Fruit fly (Drosophila melanogaster) whole organism, embryonic: Measurements from ENCODE around the gene gukh.

Source experiments
- Aef1 ChIP-seq: fragments of 200-800 bp; sonication (Bioruptor generic); IDR thresholded peaks from 3 replicates; pipeline ENCODE4 v1.3.6; 2022; ENCODE audit warnings: missing biosample characterization, missing genetic modification characterization
- Atf6 ChIP-seq: fragments of 200-800 bp; sonication (Bioruptor generic); IDR thresholded peaks from 2 replicates; pipeline ENCODE4 v1.3.6; 2022; ENCODE audit warnings: missing biosample characterization, missing genetic modification characterization
- CG10979 ChIP-seq: fragments of 200-800 bp; sonication (Bioruptor generic); optimal IDR thresholded peaks from 2 replicates; lab custom pipeline; 2018; ENCODE audit warnings: missing biosample characterization, mild to moderate bottlenecking, missing genetic modification characterization, moderate library complexity
- CG11504 ChIP-seq: fragments of 200-800 bp; sonication (Bioruptor generic); optimal IDR thresholded peaks from 3 replicates; lab custom pipeline; 2019; ENCODE audit warnings: missing biosample characterization, mild to moderate bottlenecking, missing genetic modification characterization, moderate library complexity
- CG12299 ChIP-seq: fragments of 200-800 bp; sonication (Bioruptor generic); optimal IDR thresholded peaks from 2 replicates; lab custom pipeline; 2018; ENCODE audit warnings: missing biosample characterization, mild to moderate bottlenecking, missing genetic modification characterization
- CG12769 ChIP-seq: fragments of 200-800 bp; sonication (Bioruptor generic); optimal IDR thresholded peaks from 2 replicates; lab custom pipeline; 2019; ENCODE audit warnings: missing biosample characterization, mild to moderate bottlenecking, missing genetic modification characterization, moderate library complexity
- CG16815 ChIP-seq: fragments of 200-800 bp; sonication (Bioruptor generic); optimal IDR thresholded peaks from 3 replicates; lab custom pipeline; 2017; ENCODE audit warnings: missing biosample characterization, mild to moderate bottlenecking, missing genetic modification characterization
- CG17359 ChIP-seq: fragments of 200-800 bp; sonication (Bioruptor generic); optimal IDR thresholded peaks from 3 replicates; lab custom pipeline; 2018; ENCODE audit warnings: missing biosample characterization, mild to moderate bottlenecking, missing genetic modification characterization, moderate library complexity
- CG18599 ChIP-seq: fragments of 200-800 bp; sonication (Bioruptor generic); optimal IDR thresholded peaks from 3 replicates; lab custom pipeline; 2017; ENCODE audit warnings: missing biosample characterization, missing genetic modification characterization, mild to moderate bottlenecking, moderate library complexity, missing genetic modification reagents
- CG18619 ChIP-seq: fragments of 200-800 bp; sonication (Bioruptor generic); optimal IDR thresholded peaks from 3 replicates; lab custom pipeline; 2017; ENCODE audit warnings: missing biosample characterization, mild to moderate bottlenecking, missing genetic modification characterization
- CG2678 ChIP-seq: fragments of 200-800 bp; sonication (Bioruptor generic); optimal IDR thresholded peaks from 3 replicates; lab custom pipeline; 2019; ENCODE audit warnings: missing biosample characterization, mild to moderate bottlenecking, missing genetic modification characterization, moderate library complexity
- CG34376 ChIP-seq: fragments of 200-800 bp; sonication (Bioruptor generic); optimal IDR thresholded peaks from 2 replicates; lab custom pipeline; 2018; ENCODE audit warnings: missing biosample characterization, mild to moderate bottlenecking, missing genetic modification characterization
- CG3847 ChIP-seq: fragments of 200-800 bp; sonication (Bioruptor generic); IDR thresholded peaks from 2 replicates; pipeline ENCODE4 v1.3.6; 2022; ENCODE audit warnings: missing biosample characterization, missing genetic modification characterization
- CG8944 ChIP-seq: fragments of 200-800 bp; sonication (Bioruptor generic); optimal IDR thresholded peaks from 3 replicates; lab custom pipeline; 2016; ENCODE audit warnings: missing biosample characterization, missing genetic modification characterization
- CG9817 ChIP-seq: fragments of 200-800 bp; sonication (Bioruptor generic); optimal IDR thresholded peaks from 2 replicates; lab custom pipeline; 2018; ENCODE audit warnings: missing biosample characterization, mild to moderate bottlenecking, missing genetic modification characterization, moderate library complexity
- CHES-1-like ChIP-seq: fragments of 200-800 bp; sonication (Bioruptor generic); optimal IDR thresholded peaks from 2 replicates; lab custom pipeline; 2016; ENCODE audit warnings: missing biosample characterization, missing genetic modification characterization
- Deaf1 ChIP-seq: fragments of 200-800 bp; optimal IDR thresholded peaks from 3 replicates; lab custom pipeline; 2019; ENCODE audit warnings: missing biosample characterization, mild to moderate bottlenecking, missing genetic modification characterization, moderate library complexity
- Dip3 ChIP-seq: fragments of 200-800 bp; sonication (Bioruptor generic); optimal IDR thresholded peaks from 3 replicates; lab custom pipeline; 2016; ENCODE audit warnings: missing biosample characterization, missing genetic modification characterization
- Dref ChIP-seq: fragments of 200-800 bp; sonication (Bioruptor generic); IDR thresholded peaks from 2 replicates; pipeline ENCODE4 v1.3.6; 2022; ENCODE audit warnings: missing biosample characterization, missing genetic modification characterization
- Fer3 ChIP-seq: fragments of 200-800 bp; sonication (Bioruptor generic); optimal IDR thresholded peaks from 2 replicates; lab custom pipeline; 2018; ENCODE audit warnings: missing biosample characterization, mild to moderate bottlenecking, missing genetic modification characterization, moderate library complexity
- Hey ChIP-seq: fragments of 200-800 bp; sonication (Bioruptor generic); optimal IDR thresholded peaks from 3 replicates; lab custom pipeline; 2018; ENCODE audit warnings: missing biosample characterization, mild to moderate bottlenecking, missing genetic modification characterization
- Max ChIP-seq: fragments of 200-800 bp; sonication (Bioruptor generic); optimal IDR thresholded peaks from 2 replicates; lab custom pipeline; 2016; ENCODE audit warnings: missing biosample characterization, mild to moderate bottlenecking, missing genetic modification characterization
- Meics ChIP-seq: fragments of 200-800 bp; sonication (Bioruptor generic); optimal IDR thresholded peaks from 2 replicates; lab custom pipeline; 2017; ENCODE audit warnings: missing biosample characterization, mild to moderate bottlenecking, missing genetic modification characterization
- Oli ChIP-seq: fragments of 200-800 bp; sonication (Bioruptor generic); optimal IDR thresholded peaks from 2 replicates; lab custom pipeline; 2018; ENCODE audit warnings: missing biosample characterization, mild to moderate bottlenecking, missing genetic modification characterization, moderate library complexity
- PHDP ChIP-seq: fragments of 200-800 bp; sonication (Bioruptor generic); optimal IDR thresholded peaks from 3 replicates; lab custom pipeline; 2018; ENCODE audit warnings: missing biosample characterization, mild to moderate bottlenecking, missing genetic modification characterization, moderate library complexity
- Side ChIP-seq: fragments of 200-800 bp; sonication (Bioruptor generic); optimal IDR thresholded peaks from 2 replicates; lab custom pipeline; 2016; ENCODE audit warnings: missing biosample characterization, missing genetic modification characterization
- Sox100B ChIP-seq: fragments of 200-800 bp; sonication (Bioruptor generic); optimal IDR thresholded peaks from 3 replicates; lab custom pipeline; 2018; ENCODE audit warnings: missing biosample characterization, mild to moderate bottlenecking, missing genetic modification characterization
- Sox102F ChIP-seq: fragments of 200-800 bp; sonication (Bioruptor generic); optimal IDR thresholded peaks from 2 replicates; lab custom pipeline; 2018; ENCODE audit warnings: missing biosample characterization, mild to moderate bottlenecking, missing genetic modification characterization, moderate library complexity
- Usf ChIP-seq: fragments of 200-800 bp; sonication (Bioruptor generic); optimal IDR thresholded peaks from 2 replicates; lab custom pipeline; 2017; ENCODE audit warnings: missing genotype, missing biosample characterization, missing genetic modification characterization
- bigmax ChIP-seq: fragments of 200-800 bp; sonication (Bioruptor generic); optimal IDR thresholded peaks from 2 replicates; lab custom pipeline; 2018; ENCODE audit warnings: missing biosample characterization, mild to moderate bottlenecking, missing genetic modification characterization
- cato ChIP-seq: fragments of 200-800 bp; sonication (Bioruptor generic); optimal IDR thresholded peaks from 2 replicates; lab custom pipeline; 2016; ENCODE audit warnings: missing biosample characterization, missing genetic modification characterization, borderline replicate concordance
- ci ChIP-seq: fragments of 200-800 bp; sonication (Bioruptor generic); IDR thresholded peaks from 3 replicates; pipeline ENCODE4 v1.3.6; 2022; ENCODE audit warnings: missing biosample characterization, missing genetic modification characterization
- dysf ChIP-seq: fragments of 200-800 bp; sonication (Bioruptor generic); IDR thresholded peaks from 3 replicates; pipeline ENCODE4 v1.3.6; 2022; ENCODE audit warnings: missing biosample characterization, missing genetic modification characterization
- fd3F ChIP-seq: fragments of 200-800 bp; sonication (Bioruptor generic); optimal IDR thresholded peaks from 2 replicates; lab custom pipeline; 2018; ENCODE audit warnings: missing biosample characterization, mild to moderate bottlenecking, missing genetic modification characterization, moderate library complexity
- gem ChIP-seq: fragments of 200-800 bp; sonication (Bioruptor generic); optimal IDR thresholded peaks from 2 replicates; lab custom pipeline; 2019; ENCODE audit warnings: missing biosample characterization, mild to moderate bottlenecking, missing genetic modification characterization, moderate library complexity
- pan ChIP-seq, 4 experiments: fragments of >200 bp in 3 of 4; fragments of 200-800 bp in 1 of 4; sonication (Bioruptor generic) in 1 of 4; optimal IDR thresholded peaks in 3 of 4; IDR thresholded peaks in 1 of 4; 2 replicates each; pipeline versions ENCODE4 v1.3.6 to Lab custom; 2017 to 2022; ENCODE audit warnings: missing biosample characterization in 2 of 4, missing genetic modification characterization in 2 of 4, mixed read lengths in 1 of 4
- pho ChIP-seq: fragments of 200-800 bp; sonication (Bioruptor generic); optimal IDR thresholded peaks from 2 replicates; lab custom pipeline; 2016; ENCODE audit warnings: missing biosample characterization, missing genetic modification characterization
- phol ChIP-seq: fragments of 200-800 bp; sonication (Bioruptor generic); optimal IDR thresholded peaks from 3 replicates; lab custom pipeline; 2018; ENCODE audit warnings: missing biosample characterization, mild to moderate bottlenecking, missing genetic modification characterization, moderate library complexity
- pnt ChIP-seq: fragments of 200-800 bp; sonication (Bioruptor generic); optimal IDR thresholded peaks from 3 replicates; lab custom pipeline; 2016; ENCODE audit warnings: missing biosample characterization, missing genetic modification characterization
- prd ChIP-seq, 3 experiments: fragments of >200 bp in 2 of 3; fragments of 200-800 bp in 1 of 3; sonication (Bioruptor generic) in 1 of 3; optimal IDR thresholded peaks in 2 of 3; IDR thresholded peaks in 1 of 3; 2 replicates in 2 of 3; 3 replicates in 1 of 3; pipeline versions ENCODE4 v1.3.6 to Lab custom; 2017 to 2022; ENCODE audit warnings: missing biosample characterization in 1 of 3, missing genetic modification characterization in 1 of 3
- repo ChIP-seq: fragments of 200-800 bp; sonication (Bioruptor generic); optimal IDR thresholded peaks from 2 replicates; lab custom pipeline; 2016; ENCODE audit warnings: missing biosample characterization, missing genetic modification characterization
- ro ChIP-seq: fragments of 200-800 bp; sonication (Bioruptor generic); IDR thresholded peaks from 2 replicates; pipeline ENCODE4 v1.3.6; 2022; ENCODE audit warnings: missing biosample characterization, missing genetic modification characterization
- sug ChIP-seq: fragments of 200-800 bp; optimal IDR thresholded peaks from 2 replicates; lab custom pipeline; 2019; ENCODE audit warnings: missing biosample characterization, mild to moderate bottlenecking, missing genetic modification characterization, moderate library complexity
- tna ChIP-seq: fragments of 200-800 bp; sonication (Bioruptor generic); IDR thresholded peaks from 2 replicates; pipeline ENCODE4 v1.3.6; 2022; ENCODE audit warnings: missing biosample characterization, missing genetic modification characterization; ENCODE audit not compliant: partially characterized antibody
- unpg ChIP-seq: fragments of 200-800 bp; sonication (Bioruptor generic); optimal IDR thresholded peaks from 3 replicates; lab custom pipeline; 2018; ENCODE audit warnings: missing biosample characterization, mild to moderate bottlenecking, missing genetic modification characterization, moderate library complexity
- vnd ChIP-seq: fragments of 200-800 bp; sonication (Bioruptor generic); IDR thresholded peaks from 3 replicates; pipeline ENCODE4 v1.3.6; 2022; ENCODE audit warnings: missing biosample characterization, missing genetic modification characterization; ENCODE audit not compliant: partially characterized antibody
- vvl ChIP-seq: fragments of 200-800 bp; sonication (Bioruptor generic); IDR thresholded peaks from 2 replicates; pipeline ENCODE4 v1.3.6; 2022; ENCODE audit warnings: missing biosample characterization, missing genetic modification characterization

gukh gene

DNA sequence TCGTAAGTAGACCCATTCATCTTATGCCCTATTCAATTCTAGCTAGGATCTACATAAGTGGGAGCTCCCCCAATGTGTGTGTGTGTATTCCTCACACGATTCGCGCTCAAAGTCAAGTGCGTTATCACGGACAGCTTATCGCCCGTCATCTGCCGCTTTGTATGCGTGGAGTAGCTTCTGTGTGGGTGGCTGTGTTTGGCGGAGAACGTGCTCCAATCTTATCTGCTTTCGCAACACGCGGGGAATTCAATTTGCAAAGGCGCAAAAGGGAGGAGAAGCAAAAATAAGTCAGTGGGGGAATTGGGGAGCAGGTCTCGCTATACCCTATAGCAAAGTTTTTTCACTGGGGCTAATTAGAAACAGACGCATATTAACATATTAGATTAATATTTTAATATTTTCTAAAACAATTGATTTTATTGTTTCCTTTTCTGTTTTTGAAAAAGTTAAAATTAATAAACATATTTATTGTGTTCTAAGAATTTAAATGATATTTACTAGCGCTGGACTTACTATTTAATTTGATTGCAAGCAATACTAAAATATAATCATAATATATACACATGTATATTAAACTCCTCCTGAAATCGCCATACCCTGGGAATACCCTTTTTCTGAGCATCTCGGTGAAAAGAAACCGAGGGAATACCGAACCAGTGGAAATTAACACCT lies 1.4 kb downstream of the gukh start (continued):
- TF ChIP-seq gem (peak; percentile 71), CG12299 (tag; lab: Kevin White, UChicago) (no peak), Hey (tag; lab: Kevin White, UChicago) (peak; percentile 28), Sox102F (peak; percentile 26), CG10979 (peak; percentile 13), Dref (GFP tag; lab: Robert Waterston, UW) (no peak), unpg (no peak), Oli (tag; lab: Kevin White, UChicago) (no peak), vvl (0 out of 2 replicates have a peak, but pooled peaks have one; percentile 16), CG2678 (tag; lab: Kevin White, UChicago) (peak; percentile 78), pan (optimal IDR thresholded peaks at IDR 0.05; lab: Kevin White, UChicago) (no peak), pan (GFP tag; optimal IDR thresholded peaks at IDR 0.05 in 1 of 2, IDR thresholded peaks at IDR 0.05 in 1 of 2) (peak in 1 of 2 experiments; percentile 26), CG16815 (GFP tag; lab: Kevin White, UChicago) (peak; percentile 54), Max (GFP tag; lab: Kevin White, UChicago) (peak; percentile 24), ci (GFP tag; lab: Robert Waterston, UW) (0 out of 3 replicates have a peak, but pooled peaks have one; percentile 11), Sox100B (peak; percentile 40), CG18619 (peak; percentile 35), tna (GFP tag; lab: Robert Waterston, UW) (no peak), CG9817 (tag; lab: Kevin White, UChicago) (peak; percentile 26), phol (tag; lab: Kevin White, UChicago) (no peak), repo (no peak), fd3F (GFP tag; lab: Kevin White, UChicago) (peak; percentile 5), CG8944 (GFP tag; lab: Kevin White, UChicago) (no peak), CG34376 (GFP tag; lab: Kevin White, UChicago) (peak; percentile 15), pnt (no peak), pho (GFP tag; lab: Kevin White, UChicago) (no peak), Usf (peak; percentile 37), Aef1 (GFP tag; lab: Robert Waterston, UW) (no peak), dysf (GFP tag; lab: Robert Waterston, UW) (peak; percentile 63), Meics (peak; percentile 76), CG17359 (tag; lab: Kevin White, UChicago) (peak; percentile 27), vnd (0 out of 3 replicates have a peak, but pooled peaks have one; percentile 31), cato (no peak), Side (GFP tag; lab: Kevin White, UChicago) (no peak), Fer3 (tag; lab: Kevin White, UChicago) (peak; percentile 55), Dip3 (GFP tag; lab: Kevin White, UChicago) (no peak), bigmax (GFP tag; lab: Kevin White, UChicago) (no peak), CG18599 (GFP tag; lab: Kevin White, UChicago) (peak; percentile 86), CG12769 (tag; lab: Kevin White, UChicago) (no peak), Atf6 (GFP tag; lab: Robert Waterston, UW) (0 out of 2 replicates have a peak, but pooled peaks have one; percentile 28), CHES-1-like (no peak), CG3847 (GFP tag; lab: Robert Waterston, UW) (0 out of 2 replicates have a peak, but pooled peaks have one; percentile 27), sug (tag; lab: Kevin White, UChicago) (peak; percentile 86), CG11504 (tag; lab: Kevin White, UChicago) (peak; percentile 62), prd (optimal IDR thresholded peaks at IDR 0.05; lab: Kevin White, UChicago) (no peak), prd (GFP tag; IDR thresholded peaks at IDR 0.05; lab: Robert Waterston, UW) (peak; percentile 37; the same call in 1 of the 3 replicates), PHDP (tag; lab: Kevin White, UChicago) (peak; percentile 56), Deaf1 (tag; lab: Kevin White, UChicago) (peak; percentile 29), ro (GFP tag; lab: Robert Waterston, UW) (no peak)
